Fruit fly (Drosophila melanogaster) whole organism, adult: Measurements from ENCODE around the gene CG43844.

Experiments
- CG11617 ChIP-seq: fragments of 200-800 bp; sonication (Bioruptor generic); optimal IDR thresholded peaks from 2 replicates; lab custom pipeline; 2017; ENCODE audit warnings: mild to moderate bottlenecking, missing biosample characterization, missing genetic modification reagents, missing genetic modification characterization
- CG12768 ChIP-seq: fragments of 200-800 bp; sonication (Bioruptor generic); optimal IDR thresholded peaks from 2 replicates; lab custom pipeline; 2017; ENCODE audit warnings: missing biosample characterization, missing genetic modification characterization, mild to moderate bottlenecking, moderate library complexity, missing genetic modification reagents
- CG14711 ChIP-seq: fragments of 200-800 bp; sonication (Bioruptor generic); optimal IDR thresholded peaks from 2 replicates; lab custom pipeline; 2018; ENCODE audit warnings: missing biosample characterization, mild to moderate bottlenecking, missing genetic modification characterization, moderate library complexity
- CG1620 ChIP-seq: fragments of 200-800 bp; sonication (Bioruptor generic); optimal IDR thresholded peaks from 2 replicates; lab custom pipeline; 2016; ENCODE audit warnings: missing biosample characterization, missing genetic modification characterization
- CG33017 ChIP-seq: fragments of 200-800 bp; sonication (Bioruptor generic); optimal IDR thresholded peaks from 2 replicates; lab custom pipeline; 2018; ENCODE audit warnings: missing biosample characterization, mild to moderate bottlenecking, missing genetic modification characterization, moderate library complexity
- CG5204 ChIP-seq: fragments of 200-800 bp; sonication (Bioruptor generic); optimal IDR thresholded peaks from 2 replicates; lab custom pipeline; 2016; ENCODE audit warnings: missing biosample characterization, missing genetic modification characterization
- CG7045 ChIP-seq: fragments of 200-800 bp; sonication (Bioruptor generic); optimal IDR thresholded peaks from 2 replicates; lab custom pipeline; 2017; ENCODE audit warnings: missing biosample characterization, mild to moderate bottlenecking, missing genetic modification characterization
- CG7101 ChIP-seq: fragments of 200-800 bp; sonication (Bioruptor generic); optimal IDR thresholded peaks from 2 replicates; lab custom pipeline; 2018; ENCODE audit warnings: missing biosample characterization, mild to moderate bottlenecking, missing genetic modification characterization, moderate library complexity
- Clk ChIP-seq: fragments of 200-800 bp; sonication (Bioruptor generic); optimal IDR thresholded peaks from 2 replicates; lab custom pipeline; 2017; ENCODE audit warnings: missing biosample characterization, missing genetic modification characterization
- Crg-1 ChIP-seq: fragments of 200-800 bp; sonication (Bioruptor generic); optimal IDR thresholded peaks from 2 replicates; lab custom pipeline; 2016; ENCODE audit warnings: missing biosample characterization, missing genetic modification characterization
- Hr96 ChIP-seq: fragments of 200-800 bp; sonication (Bioruptor generic); optimal IDR thresholded peaks from 2 replicates; lab custom pipeline; 2016; ENCODE audit warnings: missing biosample characterization, missing genetic modification characterization
- Mnt ChIP-seq: fragments of 200-800 bp; sonication (Bioruptor generic); optimal IDR thresholded peaks from 2 replicates; lab custom pipeline; 2016; ENCODE audit warnings: missing biosample characterization, mild to moderate bottlenecking, missing genetic modification characterization
- bab1 ChIP-seq: fragments of 200-800 bp; sonication (Bioruptor generic); optimal IDR thresholded peaks from 3 replicates; lab custom pipeline; 2019; ENCODE audit warnings: missing biosample characterization, mild to moderate bottlenecking, missing genetic modification characterization, moderate library complexity
- cic ChIP-seq: fragments of 200-800 bp; sonication (Bioruptor generic); optimal IDR thresholded peaks from 2 replicates; lab custom pipeline; 2017; ENCODE audit warnings: missing biosample characterization, mild to moderate bottlenecking, missing genetic modification characterization, moderate library complexity
- cnc ChIP-seq, 2 experiments: fragments of >200 bp; optimal IDR thresholded peaks; 2 replicates each; lab custom pipeline; 2017
- kay ChIP-seq: fragments of 200-800 bp; sonication (Bioruptor generic); peaks from one replicate; lab custom pipeline; 2016; ENCODE audit warnings: missing biosample characterization, missing genetic modification characterization, borderline replicate concordance
- ovo ChIP-seq: fragments of 200-800 bp; sonication (Bioruptor generic); optimal IDR thresholded peaks from 2 replicates; lab custom pipeline; 2016; ENCODE audit warnings: missing biosample characterization, missing genetic modification characterization
- pad ChIP-seq: fragments of 200-800 bp; sonication (Bioruptor generic); optimal IDR thresholded peaks from 3 replicates; lab custom pipeline; 2017; ENCODE audit warnings: missing biosample characterization, missing genetic modification characterization, mild to moderate bottlenecking, moderate library complexity, missing genetic modification reagents
- tj ChIP-seq: fragments of 200-800 bp; sonication (Bioruptor generic); optimal IDR thresholded peaks from 3 replicates; lab custom pipeline; 2017; ENCODE audit warnings: missing biosample characterization, mild to moderate bottlenecking, missing genetic modification characterization, moderate library complexity
- toe ChIP-seq: fragments of 200-800 bp; sonication (Bioruptor generic); optimal IDR thresholded peaks from 2 replicates; lab custom pipeline; 2016; ENCODE audit warnings: missing biosample characterization, missing genetic modification characterization

CG43844 gene

DNA sequence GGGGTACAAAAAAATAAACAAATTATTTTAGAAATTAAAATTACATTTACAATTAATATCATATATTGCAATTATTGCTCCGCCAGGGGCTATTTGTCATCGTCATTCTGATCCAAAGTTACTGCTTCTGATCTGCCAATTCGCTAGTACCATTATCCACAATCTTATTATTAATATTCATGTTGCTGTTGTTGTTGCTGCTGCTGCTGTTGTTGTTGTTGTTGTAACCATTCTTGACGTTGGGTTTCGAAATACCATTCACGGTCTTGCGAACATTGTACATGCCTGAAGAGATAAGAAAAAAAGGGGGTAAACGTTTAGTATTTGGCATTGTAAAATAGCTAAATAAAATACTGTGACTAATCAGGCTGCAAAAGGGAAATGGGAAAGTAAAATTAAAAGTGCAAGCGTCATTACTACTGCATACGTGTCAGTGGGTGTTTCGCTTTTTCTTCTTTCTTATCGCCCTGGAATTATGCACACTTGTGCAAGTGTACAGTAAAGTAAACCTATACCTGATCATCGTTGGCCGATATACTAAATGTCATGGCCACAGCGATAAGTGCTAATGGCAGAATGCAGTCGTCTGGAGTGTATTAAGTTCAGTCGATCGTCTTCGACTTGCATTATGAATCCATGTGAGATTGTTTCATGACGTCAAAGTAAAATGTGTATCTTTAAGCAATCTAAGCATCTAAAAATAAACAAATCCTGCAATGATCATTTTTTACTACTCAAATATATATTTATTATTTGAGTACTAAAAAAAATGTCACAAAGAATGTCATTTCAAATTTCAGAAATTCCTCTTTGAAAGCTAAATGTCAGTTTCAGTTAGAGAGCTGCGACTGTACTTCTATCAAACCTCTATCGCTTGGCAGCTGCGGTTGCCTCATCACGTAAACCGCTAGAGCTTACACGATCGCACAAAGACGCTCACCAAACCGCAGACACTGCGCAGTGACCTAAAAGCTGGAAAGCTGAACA, 37.5 kb upstream of the CG43844 start:
- TF ChIP-seq cnc (optimal IDR thresholded peaks at IDR 0.05; lab: Kevin White, UChicago) (no peak), CG7045 (GFP tag; lab: Kevin White, UChicago) (no peak), Mnt (GFP tag; lab: Kevin White, UChicago) (peak; percentile 3), ovo (GFP tag; lab: Kevin White, UChicago) (no peak), cic (peak; percentile 69), CG14711 (tag; lab: Kevin White, UChicago) (no peak), CG33017 (tag; lab: Kevin White, UChicago) (peak; percentile 32), kay (GFP tag; lab: Kevin White, UChicago) (peak; percentile 86), Clk (GFP tag; lab: Kevin White, UChicago) (no peak), Hr96 (GFP tag; lab: Kevin White, UChicago) (peak; percentile 6), CG11617 (no peak), CG12768 (peak; percentile 28), toe (GFP tag; lab: Kevin White, UChicago) (peak; percentile 7), CG5204 (GFP tag; lab: Kevin White, UChicago) (peak; percentile 32), CG1620 (no peak), Crg-1 (GFP tag; lab: Kevin White, UChicago) (no peak), tj (peak; percentile 69), CG7101 (no peak), pad (GFP tag; lab: Kevin White, UChicago) (no peak), bab1 (GFP tag; lab: Kevin White, UChicago) (peak; percentile 27)

DNA sequence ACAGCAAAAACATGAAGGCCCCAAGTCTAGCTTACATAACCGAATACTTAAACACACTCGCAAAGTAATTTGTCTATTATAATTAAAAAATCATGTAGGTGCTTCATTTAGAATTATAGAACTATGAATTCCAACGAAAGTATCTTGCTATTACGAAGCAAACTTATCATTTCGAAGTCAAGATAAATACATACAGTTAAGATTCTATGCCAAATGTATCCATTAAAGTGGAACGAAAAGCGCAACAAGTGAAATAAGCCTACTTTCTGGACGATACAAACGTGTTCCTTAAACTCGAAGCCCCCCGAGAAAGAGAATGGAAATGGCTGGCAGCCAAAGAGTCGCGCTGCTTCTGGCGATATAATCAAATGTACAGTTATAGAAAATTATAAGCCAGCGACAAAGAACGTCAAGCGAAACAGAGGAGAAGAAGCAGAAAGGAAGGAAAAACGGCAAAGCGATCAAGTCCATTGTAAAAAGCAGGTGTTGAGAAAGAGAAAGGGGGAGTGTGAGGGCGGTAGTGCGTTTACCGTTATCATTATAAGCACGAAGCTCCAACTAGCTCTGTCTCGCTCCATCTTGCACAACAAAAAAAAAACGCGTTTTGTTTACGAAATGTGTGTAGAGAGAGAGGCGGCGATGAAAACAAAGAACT, 36.6 kb upstream of the CG43844 start:
- TF ChIP-seq CG5204 (GFP tag; lab: Kevin White, UChicago) (no peak), CG7101 (peak; percentile 13), CG11617 (no peak), kay (GFP tag; lab: Kevin White, UChicago) (no peak), CG12768 (no peak), toe (GFP tag; lab: Kevin White, UChicago) (no peak), Crg-1 (GFP tag; lab: Kevin White, UChicago) (no peak), ovo (GFP tag; lab: Kevin White, UChicago) (peak; percentile 88), cnc (optimal IDR thresholded peaks at IDR 0.05; lab: Kevin White, UChicago) (no peak), CG14711 (tag; lab: Kevin White, UChicago) (peak; percentile 41), pad (GFP tag; lab: Kevin White, UChicago) (peak; percentile 71), bab1 (GFP tag; lab: Kevin White, UChicago) (peak; percentile 41)

DNA sequence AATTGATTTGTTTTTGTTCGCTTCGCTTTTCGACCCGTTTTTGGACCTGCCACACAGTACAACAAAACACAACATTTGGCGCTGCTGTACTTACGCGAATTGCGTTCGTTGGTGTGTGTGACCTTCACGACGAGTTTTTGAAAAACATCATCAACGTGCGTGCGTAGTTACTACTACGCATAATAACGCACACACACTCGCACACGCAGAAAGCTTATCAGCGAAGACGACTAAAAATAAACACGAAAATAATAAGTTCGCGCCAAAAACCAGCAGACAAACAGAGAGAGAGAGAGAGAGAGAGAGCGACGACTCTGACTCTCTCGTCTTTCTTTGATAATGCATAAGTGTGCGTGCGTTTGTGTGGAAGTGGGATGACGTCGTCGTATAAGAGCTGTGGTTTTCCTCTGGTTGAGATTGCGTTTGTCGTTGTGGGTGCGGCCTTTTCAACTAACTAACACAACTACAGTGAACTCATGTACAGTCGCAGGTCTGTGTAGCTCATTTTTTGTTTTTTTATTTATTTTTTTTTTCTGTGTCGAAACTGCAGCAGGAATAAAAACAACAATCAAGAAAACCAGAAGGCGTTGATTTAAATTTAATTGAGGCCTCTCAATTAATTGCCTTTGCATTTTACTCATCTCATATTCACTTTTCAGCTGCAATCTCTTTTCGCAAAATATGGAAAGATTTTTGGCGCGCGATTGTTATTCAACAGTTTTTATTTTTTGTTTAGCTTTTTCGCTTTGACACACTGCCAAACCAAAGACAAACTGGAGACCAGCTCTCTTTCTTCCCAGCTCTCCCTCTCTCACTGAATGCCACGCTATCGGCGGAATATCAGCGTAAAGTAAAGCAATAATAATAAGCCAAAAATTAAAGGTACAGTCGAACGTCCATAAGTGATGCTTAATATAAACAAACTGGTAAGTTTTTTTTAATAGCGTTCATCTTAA, 35.4 kb upstream of the CG43844 start:
- TF ChIP-seq CG7101 (peak; percentile 17), Clk (GFP tag; lab: Kevin White, UChicago) (peak; percentile 7), CG11617 (peak; percentile 31), CG7045 (GFP tag; lab: Kevin White, UChicago) (peak; percentile 49), CG33017 (tag; lab: Kevin White, UChicago) (peak; percentile 53), cnc (optimal IDR thresholded peaks at IDR 0.05; lab: Kevin White, UChicago) (no peak), CG1620 (no peak), tj (peak; percentile 55), ovo (GFP tag; lab: Kevin White, UChicago) (peak; percentile 39), kay (GFP tag; lab: Kevin White, UChicago) (peak; percentile 58), cic (peak; percentile 83), pad (GFP tag; lab: Kevin White, UChicago) (no peak), Mnt (GFP tag; lab: Kevin White, UChicago) (peak; percentile 35), CG5204 (GFP tag; lab: Kevin White, UChicago) (no peak), Hr96 (GFP tag; lab: Kevin White, UChicago) (no peak), CG12768 (peak; percentile 90), Crg-1 (GFP tag; lab: Kevin White, UChicago) (no peak), bab1 (GFP tag; lab: Kevin White, UChicago) (no peak), CG14711 (tag; lab: Kevin White, UChicago) (peak; percentile 9), toe (GFP tag; lab: Kevin White, UChicago) (peak; percentile 16)

DNA sequence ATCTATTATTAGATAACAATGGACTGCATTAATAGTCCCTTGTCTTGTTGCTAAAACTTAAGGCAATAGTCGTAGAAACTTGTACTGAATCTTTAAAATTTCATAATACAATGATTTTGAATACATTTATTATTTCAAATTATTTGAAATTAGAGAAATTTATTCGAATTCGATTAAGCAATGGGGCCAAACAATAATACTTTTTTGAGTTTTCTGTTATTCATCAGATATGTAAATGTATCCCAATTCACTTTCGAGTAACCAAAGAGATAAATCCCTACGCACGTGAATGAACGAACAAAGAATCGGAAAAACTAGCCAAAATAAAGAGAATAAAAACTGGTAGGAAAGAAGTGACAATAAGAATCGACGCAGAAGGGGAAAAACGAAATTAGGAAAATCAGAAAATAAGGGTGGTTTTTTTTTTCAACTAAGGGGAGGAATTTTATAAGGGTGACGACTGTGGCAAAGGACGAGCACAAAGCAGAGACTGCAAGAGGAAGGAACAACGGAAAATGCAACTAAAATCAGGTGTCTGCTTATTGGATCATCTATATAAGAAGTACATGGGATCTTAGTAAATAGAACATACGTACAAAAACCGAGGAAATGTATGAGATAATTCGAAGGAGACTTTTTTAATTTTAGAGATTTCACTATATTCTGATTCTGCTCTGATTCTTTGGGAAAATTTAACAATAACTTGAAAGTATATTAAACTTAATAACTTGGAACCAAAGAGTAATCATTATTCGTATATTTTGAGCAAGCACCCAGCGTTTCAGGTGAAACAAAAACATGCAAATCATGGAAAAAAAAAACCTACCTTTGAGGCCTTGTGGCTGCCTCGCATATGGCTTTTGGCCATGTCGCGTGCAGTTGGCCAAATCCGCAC, 34.5 kb upstream of the CG43844 start:
- TF ChIP-seq Clk (GFP tag; lab: Kevin White, UChicago) (no peak), Crg-1 (GFP tag; lab: Kevin White, UChicago) (no peak), Hr96 (GFP tag; lab: Kevin White, UChicago) (no peak), kay (GFP tag; lab: Kevin White, UChicago) (peak; percentile 79)
